Worm (Caenorhabditis elegans): Measurements from ENCODE around the gene mltn-6.

The mltn-6 gene

ce11 chrV:373192-373591 lies 8.4 kb downstream of the mltn-6 start:
- TF ChIP-seq nhr-67 (tag; optimal IDR thresholded peaks at IDR 0.05) (no peak), zag-1 (tag; optimal IDR thresholded peaks at IDR 0.05) (no peak), nfya-1 (tag; optimal IDR thresholded peaks at IDR 0.05; ENCODE audit: insufficient read depth) (no peak), nhr-43 (tag; optimal IDR thresholded peaks at IDR 0.05; ENCODE audit: poor library complexity, severe bottlenecking) (no peak), R02D3.7 (tag; optimal IDR thresholded peaks at IDR 0.05) (no peak), egl-5 (tag; optimal IDR thresholded peaks at IDR 0.05) (no peak), nhr-11 (tag; optimal IDR thresholded peaks at IDR 0.05) (no peak)

ce11 chrV:376790-377189 lies 12.0 kb downstream of the mltn-6 start:
- no peak for TF ChIP-seq skn-1 (tag; optimal IDR thresholded peaks at IDR 0.05)
- peak; percentile 51 for TF ChIP-seq elt-2 (tag; optimal IDR thresholded peaks at IDR 0.05)
- TF ChIP-seq nhr-23 (tag; optimal IDR thresholded peaks at IDR 0.05): no peak
- no peak for TF ChIP-seq ama-1 (optimal IDR thresholded peaks at IDR 0.05)
- no peak for TF ChIP-seq ztf-11 (tag; optimal IDR thresholded peaks at IDR 0.05)
- no peak for TF ChIP-seq ceh-9 (tag; optimal IDR thresholded peaks at IDR 0.05)
- TF ChIP-seq lin-15B (tag; optimal IDR thresholded peaks at IDR 0.05): no peak
- peak in 1 of 3 experiments; percentile 35 for TF ChIP-seq elt-3 (tag; optimal IDR thresholded peaks at IDR 0.05)
- no peak for TF ChIP-seq fos-1 (tag; optimal IDR thresholded peaks at IDR 0.05)
- TF ChIP-seq ceh-82 (tag; optimal IDR thresholded peaks at IDR 0.05): no peak

ce11 chrV:378231-378630 lies 13.5 kb downstream of the mltn-6 start:
- peak; percentile 40 for TF ChIP-seq nhr-23 (tag; optimal IDR thresholded peaks at IDR 0.05)
- TF ChIP-seq nhr-25 (tag; optimal IDR thresholded peaks at IDR 0.05): peak; percentile 25
- no peak for TF ChIP-seq tbx-2 (tag; optimal IDR thresholded peaks at IDR 0.05)
- TF ChIP-seq sea-2 (GFP tag; optimal IDR thresholded peaks at IDR 0.05): no peak
- TF ChIP-seq ztf-4 (tag; optimal IDR thresholded peaks at IDR 0.05): no peak
- TF ChIP-seq nhr-43 (tag; optimal IDR thresholded peaks at IDR 0.05; ENCODE audit: poor library complexity, severe bottlenecking): peak; percentile 29

ce11 chrV:380186-380585 lies 15.4 kb downstream of the mltn-6 start, which contains the start of gene mltn-8:
mltn-8 (minus strand) TSS chrV:380286.
- no peak for TF ChIP-seq nfya-1 (tag; optimal IDR thresholded peaks at IDR 0.05; ENCODE audit: insufficient read depth)
- no peak for TF ChIP-seq elt-3 (tag; optimal IDR thresholded peaks at IDR 0.05)
- no peak for TF ChIP-seq nhr-11 (tag; optimal IDR thresholded peaks at IDR 0.05)

ce11 chrV:381227-381950 lies 16.6 kb downstream of the mltn-6 start, which contains the start of gene ZK6.8:
ZK6.8 (plus strand) TSS chrV:381908.
- peak; percentile 31 for TF ChIP-seq snpc-4 (tag; optimal IDR thresholded peaks at IDR 0.05)
- TF ChIP-seq elt-3 (tag; optimal IDR thresholded peaks at IDR 0.05): peak; percentile 64 to 72 (median 69)
- no peak for TF ChIP-seq egl-5 (tag; optimal IDR thresholded peaks at IDR 0.05)
- TF ChIP-seq elt-1 (tag; optimal IDR thresholded peaks at IDR 0.05): no peak
- peak; percentile 26 for TF ChIP-seq elt-2 (tag; optimal IDR thresholded peaks at IDR 0.05)
- no peak for TF ChIP-seq nfya-1 (tag; optimal IDR thresholded peaks at IDR 0.05; ENCODE audit: insufficient read depth)
- peak; percentile 97 for TF ChIP-seq nhr-43 (tag; optimal IDR thresholded peaks at IDR 0.05; ENCODE audit: poor library complexity, severe bottlenecking)
- TF ChIP-seq R02D3.7 (tag; optimal IDR thresholded peaks at IDR 0.05): peak; percentile 0
- TF ChIP-seq ceh-9 (tag; optimal IDR thresholded peaks at IDR 0.05): no peak
- no peak for TF ChIP-seq pha-4 (tag; optimal IDR thresholded peaks at IDR 0.05)
- no peak for TF ChIP-seq lin-15B (tag; optimal IDR thresholded peaks at IDR 0.05)
- no peak for TF ChIP-seq nhr-237 (tag; optimal IDR thresholded peaks at IDR 0.05)
- TF ChIP-seq aly-2 (tag; optimal IDR thresholded peaks at IDR 0.05): no peak
- no peak for TF ChIP-seq skn-1 (tag; optimal IDR thresholded peaks at IDR 0.05)
- no peak for TF ChIP-seq ZK546.5 (tag; optimal IDR thresholded peaks at IDR 0.05)
- no peak for TF ChIP-seq nhr-12 (tag; optimal IDR thresholded peaks at IDR 0.05)
- TF ChIP-seq mml-1 (tag; optimal IDR thresholded peaks at IDR 0.05): no peak
- TF ChIP-seq fkh-10 (GFP tag; optimal IDR thresholded peaks at IDR 0.05): no peak
- peak; percentile 27 for TF ChIP-seq ceh-28 (tag; optimal IDR thresholded peaks at IDR 0.05)
- peak; percentile 27 for TF ChIP-seq unc-62 (GFP tag; optimal IDR thresholded peaks at IDR 0.05)
- TF ChIP-seq ceh-82 (tag; optimal IDR thresholded peaks at IDR 0.05): no peak
- TF ChIP-seq nhr-23 (tag; optimal IDR thresholded peaks at IDR 0.05): peak; percentile 93
- peak; percentile 92 for TF ChIP-seq nhr-25 (tag; optimal IDR thresholded peaks at IDR 0.05)
- TF ChIP-seq daf-12 (tag; optimal IDR thresholded peaks at IDR 0.05): no peak
- peak; percentile 58 for TF ChIP-seq egl-27 (tag; optimal IDR thresholded peaks at IDR 0.05)
- TF ChIP-seq tbx-2 (tag; optimal IDR thresholded peaks at IDR 0.05): peak; percentile 10
- TF ChIP-seq lsy-12 (tag; optimal IDR thresholded peaks at IDR 0.05): peak; percentile 14
